Fruit fly (Drosophila melanogaster) whole organism, pupa: ENCODE data around the gene rasp.

Experiments
- CG13204 ChIP-seq: fragments of 200-800 bp; sonication (Bioruptor generic); optimal IDR thresholded peaks from 2 replicates; lab custom pipeline; 2018; ENCODE audit warnings: missing biosample characterization, mild to moderate bottlenecking, missing genetic modification characterization, moderate library complexity
- EcR ChIP-seq: fragments of 200-800 bp; sonication (Bioruptor generic); optimal IDR thresholded peaks from 3 replicates; lab custom pipeline; 2019; ENCODE audit warnings: missing biosample characterization, missing genetic modification characterization, mild to moderate bottlenecking, moderate library complexity, missing genetic modification reagents
- Snoo ChIP-seq: fragments of 200-800 bp; sonication (Bioruptor generic); optimal IDR thresholded peaks from 3 replicates; lab custom pipeline; 2017; ENCODE audit warnings: missing biosample characterization, mild to moderate bottlenecking, missing genetic modification characterization, inconsistent platforms
- gl ChIP-seq: fragments of 200-800 bp; sonication (Bioruptor generic); optimal IDR thresholded peaks from 2 replicates; lab custom pipeline; 2018; ENCODE audit warnings: missing biosample characterization, mild to moderate bottlenecking, missing genetic modification characterization
- rn ChIP-seq: fragments of 200-800 bp; sonication (Bioruptor generic); IDR thresholded peaks from 2 replicates; pipeline ENCODE4 v1.3.6; 2022; ENCODE audit warnings: missing biosample characterization, missing genetic modification characterization

dm6 chr3L:3186364-3186763, 24.4 kb downstream of the rasp start, which contains the start of gene CG32284:
- TF ChIP-seq gl (tag; lab: Kevin White, UChicago) (no peak), rn (GFP tag; lab: Robert Waterston, UW) (no peak), EcR (no peak), Snoo (tag; lab: Kevin White, UChicago) (no peak), CG13204 (GFP tag; lab: Kevin White, UChicago) (no peak)
